Worm (Caenorhabditis elegans) whole organism, young adult: ENCODE results near the gene npr-22.

Source experiments
- F23B12.7 ChIP-seq: sonication (generic microtip); optimal IDR thresholded peaks from 2 replicates; lab custom pipeline; 2017; ENCODE audit warnings: missing genetic modification characterization, mild to moderate bottlenecking, missing compliant biosample characterization, antibody characterized with exemption, moderate library complexity; ENCODE audit not compliant: insufficient read depth
- T07F8.4 ChIP-seq: sonication (generic microtip); optimal IDR thresholded peaks from 2 replicates; lab custom pipeline; 2016; ENCODE audit warnings: mild to moderate bottlenecking, missing genetic modification characterization, moderate library complexity, missing compliant biosample characterization
- ama-1 ChIP-seq, 3 experiments: fragments of 150-350 bp in 1 of 3; sonication (generic microtip) in 2 of 3; optimal IDR thresholded peaks; 2 replicates each; lab custom pipeline; 2014 to 2018; ENCODE audit warnings: missing biosample characterization in 2 of 3, missing genetic modification characterization in 2 of 3, missing genetic modification reagents in 2 of 3
- ceh-58 ChIP-seq: fragments of 200-800 bp; sonication (Bioruptor generic); IDR thresholded peaks from 2 replicates; pipeline ENCODE4 v1.3.6; 2022; ENCODE audit warnings: missing genetic modification characterization, missing compliant biosample characterization
- dox-1 ChIP-seq: fragments of 200-800 bp; sonication (Bioruptor generic); IDR thresholded peaks from 2 replicates; pipeline ENCODE4 v1.3.6; 2022; ENCODE audit warnings: missing genetic modification reagents, missing genetic modification characterization, missing compliant biosample characterization
- mes-4 ChIP-seq: sonication (generic microtip); optimal IDR thresholded peaks from 2 replicates; lab custom pipeline; 2016; ENCODE audit warnings: missing genotype, missing genetic modification characterization, missing compliant biosample characterization
- sdz-38 ChIP-seq: sonication (generic microtip); optimal IDR thresholded peaks from 2 replicates; lab custom pipeline; 2016; ENCODE audit warnings: missing genotype, missing genetic modification characterization, missing compliant biosample characterization
- ztf-18 ChIP-seq: sonication (generic microtip); optimal IDR thresholded peaks from 2 replicates; lab custom pipeline; 2016; ENCODE audit warnings: missing genotype, mild to moderate bottlenecking, missing genetic modification characterization, missing compliant biosample characterization

DNA sequence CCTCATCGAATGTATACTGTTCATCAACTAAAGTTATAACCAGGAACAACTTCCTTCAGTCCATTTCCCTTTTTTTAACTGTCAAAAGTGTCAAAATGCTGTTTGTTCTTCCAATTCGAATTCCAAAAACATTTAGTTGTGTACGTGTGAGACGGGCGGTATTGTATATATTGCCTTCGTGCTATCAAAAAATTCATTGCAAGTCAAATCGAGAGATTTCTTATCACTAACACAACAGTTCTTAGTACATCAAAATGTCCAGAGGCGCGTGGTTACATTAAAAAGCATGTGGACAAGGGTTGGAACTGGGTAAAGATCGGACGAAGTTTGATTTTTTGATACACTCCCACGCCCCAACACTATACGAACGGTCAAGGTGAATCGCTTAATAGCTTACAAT is 30.9 kb upstream of the npr-22 start:
- TF ChIP-seq ceh-58 (GFP tag; lab: Robert Waterston, UW) (no peak), ztf-18 (no peak), sdz-38 (tag; lab: Kevin White, UChicago) (no peak), ama-1 (optimal IDR thresholded peaks at IDR 0.05; lab: Kevin White, UChicago) (no peak), ama-1 (GFP tag; optimal IDR thresholded peaks at IDR 0.05; lab: Kevin White, UChicago) (no peak), dox-1 (GFP tag; lab: Robert Waterston, UW) (no peak), F23B12.7 (tag; lab: Kevin White, UChicago) (no peak), T07F8.4 (tag; lab: Kevin White, UChicago) (no peak), mes-4 (no peak)
